Worm (Caenorhabditis elegans): ENCODE results near the gene srd-35.

DNA sequence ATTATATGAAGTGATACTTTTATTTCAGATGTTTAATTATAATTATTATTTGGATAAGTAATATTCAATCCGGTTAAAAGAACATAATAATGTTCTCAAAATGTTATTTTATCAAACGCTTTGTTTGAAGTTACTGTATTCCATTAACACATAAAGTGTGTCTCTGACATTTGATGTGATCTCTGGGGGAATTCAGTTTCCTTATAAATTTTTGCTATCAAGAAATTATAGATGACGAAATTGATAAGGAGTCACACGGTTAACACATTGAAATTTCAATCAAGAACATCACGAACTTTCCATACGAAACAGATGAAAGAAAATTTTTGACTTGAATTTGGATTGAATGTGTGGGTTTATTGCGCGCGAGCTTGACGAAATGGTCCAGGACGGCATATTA is 42.5 kb upstream of the srd-35 start:
- TF ChIP-seq lin-13 (tag; optimal IDR thresholded peaks at IDR 0.05) (no peak), elt-1 (tag; optimal IDR thresholded peaks at IDR 0.05; ENCODE audit: borderline replicate concordance, insufficient read depth) (no peak), mls-2 (tag; optimal IDR thresholded peaks at IDR 0.05) (no peak)
